Worm (Caenorhabditis elegans): Measurements from ENCODE around the gene F19B10.2.

F19B10.2 gene

DNA sequence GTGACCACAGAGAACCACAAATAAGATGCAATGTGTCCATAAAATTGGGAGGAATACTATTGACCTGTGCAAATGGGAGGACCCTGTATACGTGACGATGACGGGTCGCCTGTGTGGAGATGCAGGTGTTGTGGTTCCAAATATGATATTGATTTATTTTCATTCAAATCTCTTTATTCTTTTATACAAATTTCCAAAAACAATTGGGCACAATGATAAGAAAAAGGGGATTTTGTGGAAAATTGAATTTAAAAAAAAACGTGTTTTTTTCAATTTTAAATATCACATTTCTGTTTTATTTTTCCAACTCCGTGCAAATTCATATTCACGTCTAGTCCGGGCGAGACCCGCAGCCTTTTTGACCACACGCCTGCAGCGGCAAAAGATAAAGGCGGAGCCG is at the start of gene F19B10.2:
Gene F19B10.2, plus strand, starts transcription at position 301 of the 400 bp plus-strand sequence.
- TF ChIP-seq unc-62 (GFP tag; optimal IDR thresholded peaks at IDR 0.05) (no peak), lin-32 (GFP tag; optimal IDR thresholded peaks at IDR 0.05) (no peak), drap-1 (GFP tag; optimal IDR thresholded peaks at IDR 0.05) (no peak), bed-3 (GFP tag; optimal IDR thresholded peaks at IDR 0.05) (no peak), ceh-83 (GFP tag; optimal IDR thresholded peaks at IDR 0.05) (no peak), nhr-237 (tag; optimal IDR thresholded peaks at IDR 0.05) (no peak), cnd-1 (tag; optimal IDR thresholded peaks at IDR 0.05) (no peak)

DNA sequence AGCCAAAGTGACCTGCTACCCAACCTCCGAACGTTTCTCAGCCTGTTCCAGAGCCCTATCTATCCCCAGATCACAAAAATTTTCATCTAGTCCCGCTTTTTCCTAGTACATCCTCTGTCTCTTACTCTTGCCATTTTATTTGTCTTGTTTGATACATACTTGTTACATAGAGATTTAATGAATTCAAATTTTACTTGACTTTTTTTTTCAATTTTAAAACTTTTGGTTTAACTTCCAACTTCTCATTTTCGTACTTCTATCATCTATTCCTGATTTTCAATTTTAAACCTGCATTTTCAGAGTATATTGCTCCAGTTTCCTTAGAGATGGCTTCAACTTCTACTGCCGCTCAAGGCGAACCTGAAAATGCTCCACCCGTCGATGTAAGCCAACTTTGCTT is 48.4 kb upstream of the F19B10.2 start, which contains the start of gene M151.3:
Gene M151.3, plus strand, starts transcription at position 301 of the 400 bp plus-strand sequence.
- no peak for TF ChIP-seq nhr-76 (tag; optimal IDR thresholded peaks at IDR 0.05)
- no peak for TF ChIP-seq elt-1 (tag; optimal IDR thresholded peaks at IDR 0.05; ENCODE audit: borderline replicate concordance, insufficient read depth)
- TF ChIP-seq mep-1 (tag; optimal IDR thresholded peaks at IDR 0.05) = no peak
- TF ChIP-seq zip-8 (tag; optimal IDR thresholded peaks at IDR 0.05) = no peak
- TF ChIP-seq sem-2 (GFP tag; optimal IDR thresholded peaks at IDR 0.05) = no peak
- TF ChIP-seq ceh-43 (GFP tag; optimal IDR thresholded peaks at IDR 0.05) = no peak
- TF ChIP-seq drap-1 (GFP tag; optimal IDR thresholded peaks at IDR 0.05) = no peak
- TF ChIP-seq ceh-83 (GFP tag; optimal IDR thresholded peaks at IDR 0.05) = no peak
- TF ChIP-seq flh-1 (GFP tag; optimal IDR thresholded peaks at IDR 0.05) = no peak
- TF ChIP-seq cnd-1 (tag; optimal IDR thresholded peaks at IDR 0.05) = no peak
- TF ChIP-seq nhr-237 (tag; optimal IDR thresholded peaks at IDR 0.05) = no peak
- TF ChIP-seq nhr-2 (tag; optimal IDR thresholded peaks at IDR 0.05) = no peak
- TF ChIP-seq ces-1 (GFP tag; optimal IDR thresholded peaks at IDR 0.05) = no peak
- no peak for TF ChIP-seq lsy-2 (tag; optimal IDR thresholded peaks at IDR 0.05)

DNA sequence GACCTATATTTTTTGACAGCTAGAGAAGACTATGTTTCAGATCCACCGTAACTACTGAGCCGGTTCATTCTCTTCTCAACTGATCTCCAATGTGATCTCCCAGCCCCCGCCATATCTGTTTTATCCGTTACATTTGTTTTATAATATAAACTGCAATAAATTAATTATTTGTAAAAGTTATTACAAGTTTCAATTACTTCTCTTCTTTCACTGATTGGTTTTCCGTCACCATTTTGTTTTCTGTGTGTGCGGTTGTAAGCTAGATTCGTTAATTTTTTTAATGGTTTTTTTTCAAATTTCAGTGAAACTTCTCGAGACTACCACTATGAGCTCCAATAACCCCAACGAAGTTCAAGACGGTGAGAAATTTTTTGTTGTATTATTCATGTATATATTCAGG is 44.5 kb upstream of the F19B10.2 start, which contains the start of gene M151.2:
Gene M151.2, plus strand, starts transcription at position 301 of the 400 bp plus-strand sequence.
- TF ChIP-seq nhr-12 (tag; optimal IDR thresholded peaks at IDR 0.05) = no peak
- no peak for TF ChIP-seq blmp-1 (tag; optimal IDR thresholded peaks at IDR 0.05)
- no peak for TF ChIP-seq nhr-76 (tag; optimal IDR thresholded peaks at IDR 0.05)
- no peak for TF ChIP-seq ceh-43 (GFP tag; optimal IDR thresholded peaks at IDR 0.05)
- TF ChIP-seq mab-5 (tag; optimal IDR thresholded peaks at IDR 0.05) = no peak
- TF ChIP-seq unc-120 (tag; optimal IDR thresholded peaks at IDR 0.05; ENCODE audit: poor library complexity, severe bottlenecking) = no peak
- no peak for TF ChIP-seq elt-3 (tag; optimal IDR thresholded peaks at IDR 0.05)
- TF ChIP-seq elt-1 (tag; optimal IDR thresholded peaks at IDR 0.05; ENCODE audit: borderline replicate concordance, insufficient read depth) = no peak
- no peak for TF ChIP-seq ceh-39 (tag; optimal IDR thresholded peaks at IDR 0.05)

DNA sequence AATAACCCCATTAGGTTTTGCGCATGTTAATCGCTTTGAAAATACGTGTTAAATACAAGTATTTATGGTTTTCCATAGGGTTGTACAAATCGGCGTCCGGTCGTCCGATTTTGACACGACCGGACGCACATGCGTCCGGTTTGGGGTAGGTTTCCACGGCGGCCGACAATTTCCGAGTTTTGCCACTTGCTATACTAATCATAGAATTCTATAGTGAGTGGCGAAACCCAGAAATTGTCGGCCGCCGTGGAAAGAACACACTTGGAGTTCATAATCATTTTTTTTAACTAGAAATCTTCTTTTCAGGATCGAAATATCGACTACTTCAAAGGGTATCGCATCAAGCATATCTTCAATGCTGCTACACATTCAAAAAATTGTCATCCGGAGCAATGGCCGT is 40.5 kb upstream of the F19B10.2 start:
- TF ChIP-seq lsy-2 (tag; optimal IDR thresholded peaks at IDR 0.05) (no peak), nhr-237 (tag; optimal IDR thresholded peaks at IDR 0.05) (no peak), unc-39 (tag; optimal IDR thresholded peaks at IDR 0.05) (no peak), mab-5 (tag; optimal IDR thresholded peaks at IDR 0.05) (no peak), snpc-4 (tag; optimal IDR thresholded peaks at IDR 0.05) (no peak), ces-1 (GFP tag; optimal IDR thresholded peaks at IDR 0.05) (no peak), mep-1 (tag; optimal IDR thresholded peaks at IDR 0.05) (no peak), nhr-12 (tag; optimal IDR thresholded peaks at IDR 0.05) (no peak), nhr-2 (tag; optimal IDR thresholded peaks at IDR 0.05) (no peak), lin-13 (tag; optimal IDR thresholded peaks at IDR 0.05) (no peak), flh-1 (GFP tag; optimal IDR thresholded peaks at IDR 0.05) (no peak), mls-2 (tag; optimal IDR thresholded peaks at IDR 0.05) (no peak), cnd-1 (tag; optimal IDR thresholded peaks at IDR 0.05) (no peak), nhr-76 (tag; optimal IDR thresholded peaks at IDR 0.05) (no peak), sptf-1 (tag; optimal IDR thresholded peaks at IDR 0.05) (no peak), unc-120 (tag; optimal IDR thresholded peaks at IDR 0.05; ENCODE audit: poor library complexity, severe bottlenecking) (no peak), elt-3 (tag; optimal IDR thresholded peaks at IDR 0.05) (no peak), tbx-8 (GFP tag; optimal IDR thresholded peaks at IDR 0.05) (no peak), pha-4 (tag; optimal IDR thresholded peaks at IDR 0.05) (no peak), drap-1 (GFP tag; optimal IDR thresholded peaks at IDR 0.05) (no peak)

DNA sequence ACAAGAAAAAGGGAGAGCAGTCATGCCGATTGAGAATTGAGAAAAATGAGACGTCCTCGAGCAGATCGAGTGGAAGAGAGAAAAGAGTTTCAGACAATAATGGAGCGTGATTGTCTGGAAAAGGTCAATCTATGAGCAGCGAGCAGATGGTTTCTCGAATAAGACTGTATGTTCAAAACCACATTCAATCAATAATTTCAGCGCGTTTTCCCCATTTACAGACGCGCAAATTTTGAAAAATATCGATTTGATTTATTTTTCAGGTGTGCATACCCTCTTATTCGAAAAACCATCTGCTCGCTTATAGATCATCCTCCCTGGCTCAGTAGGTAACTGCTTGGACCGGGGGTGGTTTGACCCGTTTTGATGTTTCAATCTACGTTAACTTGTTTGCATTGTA is 36.0 kb upstream of the F19B10.2 start, which contains the start of gene fbxb-31:
Gene fbxb-31, minus strand, starts transcription at position 101 of the 400 bp plus-strand sequence.
- TF ChIP-seq ztf-11 (tag; optimal IDR thresholded peaks at IDR 0.05) = no peak
